Worm (Caenorhabditis elegans) whole organism, L1 larva: ENCODE data around the gene T08G2.2.

ENCODE experiments used
- C04F5.9 ChIP-seq: sonication (generic microtip); optimal IDR thresholded peaks from 2 replicates; lab custom pipeline; 2016; ENCODE audit warnings: missing genetic modification characterization, missing compliant biosample characterization
- C34B4.2 ChIP-seq: sonication (generic microtip); optimal IDR thresholded peaks from 2 replicates; lab custom pipeline; 2017; ENCODE audit warnings: mild to moderate bottlenecking, missing genetic modification characterization, missing compliant biosample characterization
- aha-1 ChIP-seq: fragments of 150-350 bp; optimal IDR thresholded peaks from 2 replicates; lab custom pipeline; 2014; ENCODE audit warnings: missing biosample characterization, missing genetic modification characterization
- alr-1 ChIP-seq: fragments of 200-800 bp; sonication (Bioruptor generic); optimal IDR thresholded peaks from 2 replicates; lab custom pipeline; 2018; ENCODE audit warnings: borderline replicate concordance, mild to moderate bottlenecking, missing genetic modification characterization, missing compliant biosample characterization
- aly-2 ChIP-seq: fragments of 150-350 bp; optimal IDR thresholded peaks from 2 replicates; lab custom pipeline; 2014; ENCODE audit warnings: missing biosample characterization, missing genetic modification characterization
- ama-1 ChIP-seq: fragments of 150-350 bp; optimal IDR thresholded peaks from 2 replicates; lab custom pipeline; 2014
- ceh-63 ChIP-seq: fragments of 200-800 bp; sonication (Bioruptor generic); optimal IDR thresholded peaks from 2 replicates; lab custom pipeline; 2018; ENCODE audit warnings: mild to moderate bottlenecking, missing genetic modification characterization, missing compliant biosample characterization
- ceh-88 ChIP-seq: fragments of 200-800 bp; sonication (Bioruptor generic); IDR thresholded peaks from 2 replicates; pipeline ENCODE4 v1.3.6; 2022; ENCODE audit warnings: missing genetic modification characterization, missing compliant biosample characterization
- ceh-90 ChIP-seq: sonication (generic microtip); optimal IDR thresholded peaks from 2 replicates; lab custom pipeline; 2016; ENCODE audit warnings: missing genetic modification characterization, missing compliant biosample characterization
- ces-1 ChIP-seq: fragments of 150-350 bp; optimal IDR thresholded peaks from 2 replicates; lab custom pipeline; 2014; ENCODE audit warnings: missing biosample characterization, missing genetic modification reagents, missing genetic modification characterization
- dpl-1 ChIP-seq, 3 experiments: fragments of 150-350 bp in 2 of 3; sonication (generic microtip) in 1 of 3; optimal IDR thresholded peaks; 2 replicates each; lab custom pipeline; 2014 to 2017; ENCODE audit warnings: missing biosample characterization in 3 of 3, missing genetic modification characterization in 3 of 3, missing genetic modification reagents in 3 of 3
- dsc-1 ChIP-seq: sonication (generic microtip); optimal IDR thresholded peaks from 2 replicates; lab custom pipeline; 2016; ENCODE audit warnings: mild to moderate bottlenecking, missing genetic modification characterization, missing compliant biosample characterization
- efl-1 ChIP-seq, 4 experiments: fragments of 150-350 bp; optimal IDR thresholded peaks in 3 of 4; peaks in 1 of 4; 1 replicate in 1 of 4; 2 replicates in 3 of 4; lab custom pipeline; 2014; ENCODE audit warnings: missing biosample characterization in 2 of 4, missing genetic modification characterization in 2 of 4, missing genetic modification reagents in 2 of 4
- efl-3 ChIP-seq: fragments of 200-800 bp; sonication (Bioruptor generic); optimal IDR thresholded peaks from 2 replicates; lab custom pipeline; 2018; ENCODE audit warnings: mild to moderate bottlenecking, missing genetic modification characterization, missing compliant biosample characterization
- elt-2 ChIP-seq: sonication (generic microtip); optimal IDR thresholded peaks from 2 replicates; lab custom pipeline; 2016; ENCODE audit warnings: missing genetic modification characterization, mild to moderate bottlenecking, inconsistent platforms, missing compliant biosample characterization, missing genetic modification reagents
- elt-3 ChIP-seq, 6 experiments: fragments of 150-350 bp in 1 of 6; sonication (generic microtip); optimal IDR thresholded peaks; 2 replicates each; lab custom pipeline; 2017 to 2018; ENCODE audit warnings: missing biosample characterization in 6 of 6, missing genetic modification characterization in 6 of 6, inconsistent platforms in 1 of 6
- ets-5 ChIP-seq: fragments of 200-800 bp; sonication (Bioruptor generic); IDR thresholded peaks from 2 replicates; pipeline ENCODE4 v1.3.6; 2022; ENCODE audit warnings: missing genetic modification characterization, missing compliant biosample characterization
- fkh-4 ChIP-seq: sonication (generic microtip); optimal IDR thresholded peaks from 2 replicates; lab custom pipeline; 2016; ENCODE audit warnings: missing compliant biosample characterization, missing genetic modification characterization, borderline replicate concordance
- fkh-8 ChIP-seq: sonication (generic microtip); optimal IDR thresholded peaks from 2 replicates; lab custom pipeline; 2016; ENCODE audit warnings: mild to moderate bottlenecking, missing genetic modification characterization, missing compliant biosample characterization
- grh-1 ChIP-seq: fragments of 200-800 bp; sonication (Bioruptor generic); IDR thresholded peaks from 2 replicates; pipeline ENCODE4 v1.3.6; 2022; ENCODE audit warnings: missing genetic modification reagents, missing genetic modification characterization, missing compliant biosample characterization
- hpl-2 ChIP-seq: fragments of 150-350 bp; optimal IDR thresholded peaks from 2 replicates; lab custom pipeline; 2014; ENCODE audit warnings: missing biosample characterization, missing genetic modification reagents, missing genetic modification characterization
- irx-1 ChIP-seq: sonication (generic microtip); optimal IDR thresholded peaks from 2 replicates; lab custom pipeline; 2016; ENCODE audit warnings: missing genetic modification characterization, missing compliant biosample characterization
- isw-1 ChIP-seq: fragments of 200-800 bp; sonication (Bioruptor generic); IDR thresholded peaks from 2 replicates; pipeline ENCODE4 v1.3.6; 2022; ENCODE audit warnings: missing genetic modification characterization, missing compliant biosample characterization
- jun-1 ChIP-seq: fragments of 150-350 bp; optimal IDR thresholded peaks from 2 replicates; lab custom pipeline; 2014; ENCODE audit warnings: missing biosample characterization, missing genetic modification reagents, missing genetic modification characterization
- lin-13 ChIP-seq: fragments of 150-350 bp; optimal IDR thresholded peaks from 2 replicates; lab custom pipeline; 2014; ENCODE audit warnings: missing biosample characterization, missing genetic modification reagents, missing genetic modification characterization
- lin-14 ChIP-seq: fragments of 200-800 bp; sonication (Bioruptor generic); optimal IDR thresholded peaks from 2 replicates; lab custom pipeline; 2018; ENCODE audit warnings: mild to moderate bottlenecking, missing genetic modification characterization, moderate library complexity, missing compliant biosample characterization
- lin-15B ChIP-seq: fragments of 150-350 bp; sonication (generic microtip); optimal IDR thresholded peaks from 3 replicates; lab custom pipeline; 2014; ENCODE audit warnings: missing biosample characterization, missing genetic modification characterization
- lin-35 ChIP-seq, 2 experiments: fragments of 150-350 bp; optimal IDR thresholded peaks; 2 replicates each; lab custom pipeline; 2014; ENCODE audit warnings: missing biosample characterization in 2 of 2, missing genetic modification characterization in 2 of 2, missing genetic modification reagents in 2 of 2
- lin-39 ChIP-seq: fragments of 150-350 bp; optimal IDR thresholded peaks from 2 replicates; lab custom pipeline; 2014; ENCODE audit warnings: missing biosample characterization, missing genetic modification reagents, missing genetic modification characterization
- lir-3 ChIP-seq: sonication (generic microtip); optimal IDR thresholded peaks from 2 replicates; lab custom pipeline; 2016; ENCODE audit warnings: mild to moderate bottlenecking, missing genetic modification characterization, moderate library complexity, missing compliant biosample characterization; ENCODE audit not compliant: poor library complexity
- mab-9 ChIP-seq: fragments of 200-800 bp; sonication (Bioruptor generic); IDR thresholded peaks from 2 replicates; pipeline ENCODE4 v1.3.6; 2022; ENCODE audit warnings: missing genetic modification reagents, missing genetic modification characterization, missing compliant biosample characterization
- nhr-20 ChIP-seq: sonication (generic microtip); optimal IDR thresholded peaks from 2 replicates; lab custom pipeline; 2016; ENCODE audit warnings: mild to moderate bottlenecking, missing genetic modification characterization, missing compliant biosample characterization
- nhr-237 ChIP-seq: fragments of 150-350 bp; optimal IDR thresholded peaks from 2 replicates; lab custom pipeline; 2014; ENCODE audit warnings: missing biosample characterization, missing genetic modification characterization
- nhr-47 ChIP-seq: sonication (generic microtip); optimal IDR thresholded peaks from 2 replicates; lab custom pipeline; 2016; ENCODE audit warnings: mild to moderate bottlenecking, missing genetic modification characterization, moderate library complexity, missing compliant biosample characterization
- nhr-71 ChIP-seq: sonication (generic microtip); optimal IDR thresholded peaks from 2 replicates; lab custom pipeline; 2016; ENCODE audit warnings: mild to moderate bottlenecking, missing genetic modification characterization, moderate library complexity, missing compliant biosample characterization
- nhr-84 ChIP-seq: sonication (generic microtip); optimal IDR thresholded peaks from 2 replicates; lab custom pipeline; 2017; ENCODE audit warnings: missing biosample characterization, missing genetic modification characterization
- nhr-85 ChIP-seq: sonication (generic microtip); peaks from one replicate; lab custom pipeline; 2016; ENCODE audit warnings: missing genetic modification characterization, inconsistent platforms, missing compliant biosample characterization
- pag-3 ChIP-seq: sonication (generic microtip); optimal IDR thresholded peaks from 2 replicates; lab custom pipeline; 2017; ENCODE audit warnings: missing genetic modification characterization, mild to moderate bottlenecking, missing compliant biosample characterization, antibody characterized with exemption, borderline replicate concordance; ENCODE audit not compliant: insufficient read depth
- pax-3 ChIP-seq: fragments of 200-800 bp; sonication (Bioruptor generic); optimal IDR thresholded peaks from 2 replicates; lab custom pipeline; 2018; ENCODE audit warnings: mild to moderate bottlenecking, missing genetic modification characterization, moderate library complexity, missing compliant biosample characterization
- pqm-1 ChIP-seq: sonication (generic microtip); optimal IDR thresholded peaks from 3 replicates; lab custom pipeline; 2017; ENCODE audit warnings: missing biosample characterization, missing genetic modification characterization
- skn-1 ChIP-seq: fragments of 150-350 bp; optimal IDR thresholded peaks from 2 replicates; lab custom pipeline; 2014; ENCODE audit warnings: missing biosample characterization, missing genetic modification characterization
- snu-23 ChIP-seq: sonication (generic microtip); optimal IDR thresholded peaks from 2 replicates; lab custom pipeline; 2016; ENCODE audit warnings: missing genetic modification characterization, missing compliant biosample characterization
- sox-4 ChIP-seq: sonication (generic microtip); optimal IDR thresholded peaks from 2 replicates; lab custom pipeline; 2016; ENCODE audit warnings: missing genetic modification characterization, missing compliant biosample characterization
- sptf-1 ChIP-seq: fragments of 150-350 bp; optimal IDR thresholded peaks from 2 replicates; lab custom pipeline; 2014; ENCODE audit warnings: missing biosample characterization, missing genetic modification characterization
- swsn-7 ChIP-seq: sonication (generic microtip); optimal IDR thresholded peaks from 2 replicates; lab custom pipeline; 2016; ENCODE audit warnings: missing genetic modification characterization, missing compliant biosample characterization
- tbx-2 ChIP-seq: sonication (generic microtip); optimal IDR thresholded peaks from 2 replicates; lab custom pipeline; 2016; ENCODE audit warnings: missing genetic modification characterization, missing compliant biosample characterization
- unc-130 ChIP-seq: fragments of 150-350 bp; optimal IDR thresholded peaks from 2 replicates; lab custom pipeline; 2017; ENCODE audit warnings: missing biosample characterization, missing genetic modification characterization, inconsistent platforms
- unc-86 ChIP-seq: sonication (generic microtip); optimal IDR thresholded peaks from 2 replicates; lab custom pipeline; 2016; ENCODE audit warnings: missing genetic modification characterization, missing compliant biosample characterization
- vab-15 ChIP-seq: sonication (generic microtip); optimal IDR thresholded peaks from 2 replicates; lab custom pipeline; 2017; ENCODE audit warnings: missing genotype, mild to moderate bottlenecking, missing genetic modification characterization, missing compliant biosample characterization
- xbp-1 ChIP-seq: sonication (generic microtip); optimal IDR thresholded peaks from 2 replicates; lab custom pipeline; 2016; ENCODE audit warnings: missing genetic modification characterization, missing compliant biosample characterization
- zip-4 ChIP-seq: fragments of 200-800 bp; sonication (Bioruptor generic); optimal IDR thresholded peaks from 2 replicates; lab custom pipeline; 2018; ENCODE audit warnings: mild to moderate bottlenecking, missing genetic modification characterization, moderate library complexity, missing compliant biosample characterization
- ztf-11 ChIP-seq, 2 experiments: sonication (generic microtip); optimal IDR thresholded peaks; 2 replicates each; lab custom pipeline; 2016 to 2017; ENCODE audit warnings: missing genetic modification characterization in 2 of 2, missing biosample characterization in 1 of 2, missing compliant biosample characterization in 1 of 2

T08G2.2 gene

ce11 chrX:17184363-17184762 is 24.8 kb downstream of the T08G2.2 start (continued):
- peak; percentile 28 for TF ChIP-seq isw-1 (GFP tag; lab: Robert Waterston, UW)
- TF ChIP-seq lin-14 (GFP tag; lab: Kevin White, UChicago): peak; percentile 94
- TF ChIP-seq grh-1 (GFP tag; lab: Robert Waterston, UW): peak; percentile 48; the same call in 1 of the 2 replicates
- TF ChIP-seq mab-9: no peak
- TF ChIP-seq ceh-63: no peak
- TF ChIP-seq ceh-88 (GFP tag; lab: Robert Waterston, UW): no peak
- TF ChIP-seq vab-15 (tag; lab: Kevin White, UChicago): no peak
- TF ChIP-seq C04F5.9 (tag; lab: Kevin White, UChicago): no peak
- TF ChIP-seq snu-23: peak; percentile 75
- TF ChIP-seq fkh-8 (tag; lab: Kevin White, UChicago): peak; percentile 61
- no peak for TF ChIP-seq unc-130
- TF ChIP-seq C34B4.2 (tag; lab: Kevin White, UChicago): no peak
- peak; percentile 2 for TF ChIP-seq irx-1
- TF ChIP-seq xbp-1 (tag; lab: Kevin White, UChicago): peak; percentile 48
- TF ChIP-seq sox-4 (tag; lab: Kevin White, UChicago): no peak
- TF ChIP-seq lin-13 (GFP tag; lab: Kevin White, UChicago): no peak
- peak; percentile 75 for TF ChIP-seq nhr-71 (tag; lab: Kevin White, UChicago)
- TF ChIP-seq efl-1 (optimal IDR thresholded peaks at IDR 0.05; lab: Kevin White, UChicago): peak; percentile 50 to 68
- TF ChIP-seq efl-1 (GFP tag; optimal IDR thresholded peaks at IDR 0.05 in 1 of 2; lab: Kevin White, UChicago): peak in 1 of 2 experiments; percentile 93
- TF ChIP-seq zip-4: peak; percentile 75
- peak; percentile 79 for TF ChIP-seq nhr-20 (tag; lab: Kevin White, UChicago)
- TF ChIP-seq aha-1 (tag; lab: Kevin White, UChicago): no peak
- TF ChIP-seq nhr-84 (tag; lab: Kevin White, UChicago): no peak
- TF ChIP-seq ces-1 (GFP tag; lab: Kevin White, UChicago): no peak
- TF ChIP-seq ets-5 (GFP tag; lab: Robert Waterston, UW): no peak
- no peak for TF ChIP-seq nhr-237 (tag; lab: Kevin White, UChicago)
- TF ChIP-seq sptf-1 (tag; lab: Kevin White, UChicago): no peak
- no peak for TF ChIP-seq alr-1 (tag; lab: Kevin White, UChicago)
- TF ChIP-seq elt-2 (tag; lab: Kevin White, UChicago): no peak
- TF ChIP-seq nhr-47 (tag; lab: Kevin White, UChicago): peak; percentile 67
- no peak for TF ChIP-seq lin-39
- no peak for TF ChIP-seq ama-1 (lab: Kevin White, UChicago)
- TF ChIP-seq jun-1 (tag; lab: Kevin White, UChicago): peak; percentile 85
- no peak for TF ChIP-seq ceh-90 (tag; lab: Kevin White, UChicago)
- no peak for TF ChIP-seq fkh-4 (tag; lab: Kevin White, UChicago)
- peak; percentile 54 for TF ChIP-seq tbx-2 (tag; lab: Kevin White, UChicago)
- peak; percentile 46 for TF ChIP-seq dsc-1 (tag; lab: Kevin White, UChicago)
- no peak for TF ChIP-seq pag-3 (tag; lab: Kevin White, UChicago)
- TF ChIP-seq skn-1: peak; percentile 81
- peak in 2 of 3 experiments; percentile 16 for TF ChIP-seq dpl-1 (GFP tag; optimal IDR thresholded peaks at IDR 0.05; lab: Kevin White, UChicago)
- peak; percentile 59 for TF ChIP-seq nhr-85 (tag; lab: Kevin White, UChicago)
- TF ChIP-seq lir-3 (tag; lab: Kevin White, UChicago): no peak
- peak; percentile 29 to 64 for TF ChIP-seq lin-35 (GFP tag; optimal IDR thresholded peaks at IDR 0.05; lab: Kevin White, UChicago)
- TF ChIP-seq hpl-2 (GFP tag; lab: Kevin White, UChicago): no peak
- no peak for TF ChIP-seq pqm-1 (tag; lab: Kevin White, UChicago)
- TF ChIP-seq lin-15B: no peak
- TF ChIP-seq aly-2 (tag; lab: Kevin White, UChicago): no peak
- TF ChIP-seq efl-3 (GFP tag; lab: Kevin White, UChicago): no peak
- peak in 1 of 6 experiments; percentile 29 for TF ChIP-seq elt-3 (tag; optimal IDR thresholded peaks at IDR 0.05; lab: Kevin White, UChicago)
- no peak for TF ChIP-seq ztf-11 (tag; optimal IDR thresholded peaks at IDR 0.05; lab: Kevin White, UChicago)
- peak; percentile 24 for TF ChIP-seq unc-86 (tag; lab: Kevin White, UChicago)
- no peak for TF ChIP-seq pax-3 (tag; lab: Kevin White, UChicago)
- peak; percentile 59 for TF ChIP-seq swsn-7
